Worm (Caenorhabditis elegans) whole organism, L2 larva: ENCODE measurements around the gene hex-3.

Experiments used
- alr-1 ChIP-seq: fragments of 150-350 bp; optimal IDR thresholded peaks from 2 replicates; lab custom pipeline; 2014; ENCODE audit warnings: missing biosample characterization, missing genetic modification characterization
- nhr-237 ChIP-seq: fragments of 150-350 bp; optimal IDR thresholded peaks from 2 replicates; lab custom pipeline; 2014; ENCODE audit warnings: missing biosample characterization, missing genetic modification characterization
- snpc-4 ChIP-seq: fragments of 150-350 bp; optimal IDR thresholded peaks from 2 replicates; lab custom pipeline; 2014; ENCODE audit warnings: missing biosample characterization, missing genetic modification characterization

ce11 chrIII:10810483-10810836 lies 38.6 kb upstream of the hex-3 start:
- TF ChIP-seq alr-1 (tag; lab: Kevin White, UChicago) (no peak), nhr-237 (no peak), snpc-4 (tag; lab: Kevin White, UChicago) (no peak)
